Worm (Caenorhabditis elegans): ENCODE measurements around the gene Y59C2A.3.

DNA sequence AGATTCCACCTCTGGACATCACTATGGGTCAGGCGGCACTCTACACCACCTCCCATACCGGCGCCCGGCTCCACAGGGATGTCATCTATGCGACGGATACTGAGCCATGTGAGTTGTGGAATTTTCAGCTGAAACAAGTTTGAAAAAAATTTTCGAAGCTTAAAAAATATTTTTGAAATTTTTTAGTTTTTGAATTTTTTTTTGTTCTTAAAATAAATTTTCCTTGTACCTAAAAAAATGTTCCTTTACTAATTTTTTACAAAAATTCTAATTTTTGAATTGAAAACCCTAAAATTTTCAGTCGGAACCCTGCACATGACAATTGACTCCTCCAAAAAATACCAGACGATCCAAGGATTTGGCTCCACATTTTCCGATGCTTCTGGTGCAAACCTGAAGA, 42.0 kb downstream of the Y59C2A.3 start:
- TF ChIP-seq lin-39 (tag; optimal IDR thresholded peaks at IDR 0.05): no peak
- no peak for TF ChIP-seq skn-1 (tag; optimal IDR thresholded peaks at IDR 0.05)
- no peak for TF ChIP-seq mxl-3 (GFP tag; optimal IDR thresholded peaks at IDR 0.05)
- TF ChIP-seq unc-62 (GFP tag; optimal IDR thresholded peaks at IDR 0.05 in 1 of 2): no peak
- TF ChIP-seq unc-62 (tag; optimal IDR thresholded peaks at IDR 0.05): no peak
- TF ChIP-seq nhr-76 (tag; optimal IDR thresholded peaks at IDR 0.05): no peak
- no peak for TF ChIP-seq nhr-77 (tag; optimal IDR thresholded peaks at IDR 0.05)
- no peak for TF ChIP-seq ama-1 (optimal IDR thresholded peaks at IDR 0.05)
- TF ChIP-seq nhr-10 (tag; optimal IDR thresholded peaks at IDR 0.05): no peak
- no peak for TF ChIP-seq aly-2 (tag; optimal IDR thresholded peaks at IDR 0.05)
- no peak for TF ChIP-seq hlh-30 (tag; optimal IDR thresholded peaks at IDR 0.05; ENCODE audit: insufficient read depth)
